Worm (Caenorhabditis elegans): Measurements from ENCODE around the gene uaf-1.
A peak's percentile ranks its signal among the peaks of the same experiment; 100 is the strongest.

uaf-1 gene

ce11 chrIII:1080536-1080935 is 4.2 kb upstream of the uaf-1 start, which contains the start of the genes rab-18 and kbp-4:
TSS of gene rab-18 (minus strand) at chrIII:1080775.
TSS of gene kbp-4 (plus strand) at chrIII:1080901.
- no peak for TF ChIP-seq zip-11 (GFP tag; IDR thresholded peaks at IDR 0.05)
- peak; percentile 83 for TF ChIP-seq hmg-1.1 (GFP tag; IDR thresholded peaks at IDR 0.05)
- no peak for TF ChIP-seq T20F7.1 (GFP tag; optimal IDR thresholded peaks at IDR 0.05)
- 0 out of 2 replicates have a peak, but pooled peaks have one; percentile 20 for TF ChIP-seq snpc-1.2 (GFP tag; IDR thresholded peaks at IDR 0.05)
- TF ChIP-seq zfp-2 (tag; optimal IDR thresholded peaks at IDR 0.05), result peak; percentile 88
- peak; percentile 92 for TF ChIP-seq nhr-11 (tag; optimal IDR thresholded peaks at IDR 0.05)
- no peak; the same call in 1 of the 2 replicates for TF ChIP-seq tra-1 (GFP tag; IDR thresholded peaks at IDR 0.05)
- TF ChIP-seq dmd-9 (GFP tag; IDR thresholded peaks at IDR 0.05), result 0 out of 2 replicates have a peak, but pooled peaks have one; percentile 39
- peak; percentile 53 for TF ChIP-seq fkh-10 (GFP tag; optimal IDR thresholded peaks at IDR 0.05)
- TF ChIP-seq lir-3 (tag; optimal IDR thresholded peaks at IDR 0.05), result no peak
- no peak for TF ChIP-seq F26F4.8 (GFP tag; conservative IDR thresholded peaks at IDR 0.05)
- TF ChIP-seq ztf-11 (tag; optimal IDR thresholded peaks at IDR 0.05), result no peak
- TF ChIP-seq ceh-44 (GFP tag; IDR thresholded peaks at IDR 0.05), result no peak
- peak in 1 of 2 experiments; percentile 56 for TF ChIP-seq ZK546.5 (tag; optimal IDR thresholded peaks at IDR 0.05)
- TF ChIP-seq mxl-3 (GFP tag; optimal IDR thresholded peaks at IDR 0.05), result peak; percentile 58
- TF ChIP-seq hlh-30 (tag; optimal IDR thresholded peaks at IDR 0.05; ENCODE audit: insufficient read depth), result peak; percentile 100
- TF ChIP-seq daf-8 (GFP tag; IDR thresholded peaks at IDR 0.05), result no peak
- TF ChIP-seq lin-29 (GFP tag; IDR thresholded peaks at IDR 0.05), result no peak
- TF ChIP-seq F37D6.2 (tag; optimal IDR thresholded peaks at IDR 0.05), result peak; percentile 82
- TF ChIP-seq pqm-1 (tag; optimal IDR thresholded peaks at IDR 0.05), result peak; percentile 38
- peak; percentile 99 for TF ChIP-seq aha-1 (tag)
- peak in 1 of 2 experiments; percentile 71 for TF ChIP-seq hif-1 (tag; optimal IDR thresholded peaks at IDR 0.05)
- peak; percentile 73 for TF ChIP-seq duxl-1 (tag; optimal IDR thresholded peaks at IDR 0.05; ENCODE audit: poor library complexity)
- peak; percentile 41 for TF ChIP-seq ceh-28 (tag; optimal IDR thresholded peaks at IDR 0.05)
- peak; percentile 77 for TF ChIP-seq ctbp-1 (GFP tag; IDR thresholded peaks at IDR 0.05)
- TF ChIP-seq ces-1 (GFP tag; optimal IDR thresholded peaks at IDR 0.05), result no peak
- TF ChIP-seq dmd-8 (GFP tag; IDR thresholded peaks at IDR 0.05), result no peak
- peak; percentile 6 for TF ChIP-seq nhr-10 (tag; optimal IDR thresholded peaks at IDR 0.05)
- no peak for TF ChIP-seq fos-1 (tag; optimal IDR thresholded peaks at IDR 0.05)
- peak; percentile 64 for TF ChIP-seq ztf-7 (tag; optimal IDR thresholded peaks at IDR 0.05)
- no peak; the same call in 1 of the 2 replicates for TF ChIP-seq zfp-3 (GFP tag; conservative IDR thresholded peaks at IDR 0.05)
- no peak for TF ChIP-seq daf-19 (GFP tag; conservative IDR thresholded peaks at IDR 0.05)
- TF ChIP-seq nhr-28 (tag; optimal IDR thresholded peaks at IDR 0.05), result peak; percentile 88
- no peak for TF ChIP-seq lim-7 (GFP tag; IDR thresholded peaks at IDR 0.05)
- no peak for TF ChIP-seq sdz-12 (GFP tag; optimal IDR thresholded peaks at IDR 0.05)
- peak; percentile 91 for TF ChIP-seq hlh-11 (tag; optimal IDR thresholded peaks at IDR 0.05)
- no peak for TF ChIP-seq cey-2 (tag; optimal IDR thresholded peaks at IDR 0.05; ENCODE audit: borderline replicate concordance, insufficient read depth)
- TF ChIP-seq unc-39 (tag; optimal IDR thresholded peaks at IDR 0.05), result no peak
- no peak for TF ChIP-seq lin-39 (tag; optimal IDR thresholded peaks at IDR 0.05)
- peak; percentile 93 for TF ChIP-seq nhr-6 (tag; optimal IDR thresholded peaks at IDR 0.05)
- TF ChIP-seq php-3 (GFP tag; IDR thresholded peaks at IDR 0.05), result no peak
- TF ChIP-seq zip-2 (tag; optimal IDR thresholded peaks at IDR 0.05), result peak; percentile 49
- peak; percentile 76 for TF ChIP-seq T26A8.4 (GFP tag; IDR thresholded peaks at IDR 0.05)
- TF ChIP-seq lsy-2 (tag; optimal IDR thresholded peaks at IDR 0.05), result peak; percentile 85 to 97
- 0 out of 2 replicates have a peak, but pooled peaks have one; percentile 27 for TF ChIP-seq egl-43 (GFP tag; IDR thresholded peaks at IDR 0.05)
- peak in 1 of 2 experiments; percentile 49 for TF ChIP-seq unc-62 (GFP tag; optimal IDR thresholded peaks at IDR 0.05 in 1 of 2)
- TF ChIP-seq unc-62 (tag; optimal IDR thresholded peaks at IDR 0.05), result no peak
- no peak for TF ChIP-seq egl-27 (tag; optimal IDR thresholded peaks at IDR 0.05)
- peak; percentile 80 for TF ChIP-seq dmd-6 (GFP tag; IDR thresholded peaks at IDR 0.05)
- TF ChIP-seq ama-1 (optimal IDR thresholded peaks at IDR 0.05), result peak; percentile 68
- TF ChIP-seq mes-2 (tag; optimal IDR thresholded peaks at IDR 0.05; ENCODE audit: poor library complexity, severe bottlenecking), result peak; percentile 94
- peak; percentile 56 to 96 for TF ChIP-seq mdl-1 (tag; optimal IDR thresholded peaks at IDR 0.05)

Measured in whole organism, L4 larva.